Fruit fly (Drosophila melanogaster) whole organism, embryonic: ENCODE measurements around the gene CG10598.
A peak's percentile ranks its signal among the peaks of the same experiment; 100 is the strongest.

ENCODE experiments used
- BEAF-32 ChIP-seq: fragments of 200-800 bp; sonication (Bioruptor generic); optimal IDR thresholded peaks from 3 replicates; lab custom pipeline; 2017; ENCODE audit warnings: missing biosample characterization, missing genetic modification characterization, mild to moderate bottlenecking, moderate library complexity, missing genetic modification reagents
- Bgb ChIP-seq: fragments of 200-800 bp; sonication (Bioruptor generic); IDR thresholded peaks from 2 replicates; pipeline ENCODE4 v1.3.6; 2022; ENCODE audit warnings: missing biosample characterization, missing genetic modification characterization; ENCODE audit not compliant: partially characterized antibody
- Bteb2 ChIP-seq: fragments of 200-800 bp; sonication (Bioruptor generic); optimal IDR thresholded peaks from 2 replicates; lab custom pipeline; 2016; ENCODE audit warnings: missing biosample characterization, missing genetic modification characterization
- CG10366 ChIP-seq: fragments of 200-800 bp; sonication (Bioruptor generic); IDR thresholded peaks from 2 replicates; pipeline ENCODE4 v1.3.6; 2022; ENCODE audit warnings: missing biosample characterization, missing genetic modification characterization
- CG11504 ChIP-seq: fragments of 200-800 bp; sonication (Bioruptor generic); optimal IDR thresholded peaks from 3 replicates; lab custom pipeline; 2019; ENCODE audit warnings: missing biosample characterization, mild to moderate bottlenecking, missing genetic modification characterization, moderate library complexity
- CG13424 ChIP-seq: fragments of 200-800 bp; sonication (Bioruptor generic); optimal IDR thresholded peaks from 2 replicates; lab custom pipeline; 2019; ENCODE audit warnings: missing biosample characterization, mild to moderate bottlenecking, missing genetic modification characterization, moderate library complexity
- CG15514 ChIP-seq: fragments of 200-800 bp; sonication (Bioruptor generic); optimal IDR thresholded peaks from 3 replicates; lab custom pipeline; 2017; ENCODE audit warnings: missing biosample characterization, missing genetic modification characterization, mild to moderate bottlenecking, moderate library complexity, missing genetic modification reagents
- CG16779 ChIP-seq: fragments of 200-800 bp; sonication (Bioruptor generic); IDR thresholded peaks from 2 replicates; pipeline ENCODE4 v1.3.6; 2022; ENCODE audit warnings: missing biosample characterization, missing genetic modification characterization
- CG17361 ChIP-seq: fragments of 200-800 bp; sonication (Bioruptor generic); IDR thresholded peaks from 3 replicates; pipeline ENCODE4 v1.3.6; 2022; ENCODE audit warnings: missing biosample characterization, missing genetic modification characterization
- CG1832 ChIP-seq: fragments of 200-800 bp; sonication (Bioruptor generic); optimal IDR thresholded peaks from 2 replicates; lab custom pipeline; 2017; ENCODE audit warnings: missing biosample characterization, mild to moderate bottlenecking, missing genetic modification characterization, inconsistent platforms
- CG2202 ChIP-seq: fragments of 200-800 bp; sonication (Bioruptor generic); optimal IDR thresholded peaks from 2 replicates; lab custom pipeline; 2018; ENCODE audit warnings: missing biosample characterization, mild to moderate bottlenecking, missing genetic modification characterization
- CG3163 ChIP-seq: fragments of 200-800 bp; sonication (Bioruptor generic); optimal IDR thresholded peaks from 3 replicates; lab custom pipeline; 2016; ENCODE audit warnings: missing biosample characterization, missing genetic modification characterization
- CG3281 ChIP-seq: fragments of 200-800 bp; sonication (Bioruptor generic); optimal IDR thresholded peaks from 3 replicates; lab custom pipeline; 2017; ENCODE audit warnings: missing biosample characterization, mild to moderate bottlenecking, missing genetic modification characterization
- CG6683 ChIP-seq: fragments of 200-800 bp; sonication (Bioruptor generic); optimal IDR thresholded peaks from 2 replicates; lab custom pipeline; 2017; ENCODE audit warnings: missing biosample characterization, mild to moderate bottlenecking, missing genetic modification characterization, missing genetic modification reagents
- CG6689 ChIP-seq: fragments of 200-800 bp; sonication (Bioruptor generic); IDR thresholded peaks from 2 replicates; pipeline ENCODE4 v1.3.6; 2022; ENCODE audit warnings: missing biosample characterization, missing genetic modification characterization
- CG6765 ChIP-seq: fragments of 200-800 bp; sonication (Bioruptor generic); optimal IDR thresholded peaks from 3 replicates; lab custom pipeline; 2017; ENCODE audit warnings: missing biosample characterization, mild to moderate bottlenecking, missing genetic modification characterization
- CG7928 ChIP-seq: fragments of 200-800 bp; sonication (Bioruptor generic); optimal IDR thresholded peaks from 2 replicates; lab custom pipeline; 2017; ENCODE audit warnings: missing biosample characterization, mild to moderate bottlenecking, missing genetic modification characterization
- CG8281 ChIP-seq: fragments of 200-800 bp; sonication (Bioruptor generic); optimal IDR thresholded peaks from 2 replicates; lab custom pipeline; 2018; ENCODE audit warnings: missing biosample characterization, mild to moderate bottlenecking, missing genetic modification characterization, moderate library complexity
- CG8944 ChIP-seq: fragments of 200-800 bp; sonication (Bioruptor generic); optimal IDR thresholded peaks from 3 replicates; lab custom pipeline; 2016; ENCODE audit warnings: missing biosample characterization, missing genetic modification characterization
- CTCF ChIP-seq: fragments of 200-800 bp; sonication (Bioruptor generic); optimal IDR thresholded peaks from 2 replicates; lab custom pipeline; 2017; ENCODE audit warnings: missing biosample characterization, mild to moderate bottlenecking, missing genetic modification characterization, moderate library complexity
- Chrac-16 ChIP-seq: fragments of 200-800 bp; sonication (Bioruptor generic); optimal IDR thresholded peaks from 3 replicates; lab custom pipeline; 2016; ENCODE audit warnings: missing biosample characterization, missing genetic modification characterization
- Deaf1 ChIP-seq: fragments of 200-800 bp; optimal IDR thresholded peaks from 3 replicates; lab custom pipeline; 2019; ENCODE audit warnings: missing biosample characterization, mild to moderate bottlenecking, missing genetic modification characterization, moderate library complexity
- Dref ChIP-seq: fragments of 200-800 bp; sonication (Bioruptor generic); IDR thresholded peaks from 2 replicates; pipeline ENCODE4 v1.3.6; 2022; ENCODE audit warnings: missing biosample characterization, missing genetic modification characterization
- Fer2 ChIP-seq: fragments of 200-800 bp; sonication (Bioruptor generic); optimal IDR thresholded peaks from 2 replicates; lab custom pipeline; 2018; ENCODE audit warnings: missing biosample characterization, mild to moderate bottlenecking, missing genetic modification characterization, moderate library complexity
- HHEX ChIP-seq: fragments of 200-800 bp; sonication (Bioruptor generic); optimal IDR thresholded peaks from 3 replicates; lab custom pipeline; 2017; ENCODE audit warnings: missing biosample characterization, mild to moderate bottlenecking, missing genetic modification characterization, missing genetic modification reagents
- HLH4C ChIP-seq: fragments of 200-800 bp; sonication (Bioruptor generic); IDR thresholded peaks from 3 replicates; pipeline ENCODE4 v1.3.6; 2022; ENCODE audit warnings: missing biosample characterization, missing genetic modification characterization; ENCODE audit not compliant: partially characterized antibody
- HmgD ChIP-seq: fragments of 200-800 bp; sonication (Bioruptor generic); optimal IDR thresholded peaks from 3 replicates; lab custom pipeline; 2016; ENCODE audit warnings: missing biosample characterization, missing genetic modification characterization
- Oaz ChIP-seq: fragments of 200-800 bp; sonication (Bioruptor generic); IDR thresholded peaks from 2 replicates; pipeline ENCODE4 v1.3.6; 2022; ENCODE audit warnings: missing biosample characterization, missing genetic modification characterization
- Oli ChIP-seq: fragments of 200-800 bp; sonication (Bioruptor generic); optimal IDR thresholded peaks from 2 replicates; lab custom pipeline; 2018; ENCODE audit warnings: missing biosample characterization, mild to moderate bottlenecking, missing genetic modification characterization, moderate library complexity
- Scr ChIP-seq: fragments of 200-800 bp; sonication (Bioruptor generic); IDR thresholded peaks from 2 replicates; pipeline ENCODE4 v1.3.6; 2022; ENCODE audit warnings: missing biosample characterization, missing genetic modification characterization; ENCODE audit not compliant: partially characterized antibody
- Xrp1 ChIP-seq: fragments of 200-800 bp; sonication (Bioruptor generic); IDR thresholded peaks from 2 replicates; pipeline ENCODE4 v1.3.6; 2022; ENCODE audit warnings: missing biosample characterization, missing genetic modification characterization
- abd-A ChIP-seq: fragments of 200-800 bp; sonication (Bioruptor generic); optimal IDR thresholded peaks from 3 replicates; lab custom pipeline; 2019; ENCODE audit warnings: missing biosample characterization, mild to moderate bottlenecking, missing genetic modification characterization, moderate library complexity
- ash1 ChIP-seq: fragments of 200-800 bp; sonication (Bioruptor generic); optimal IDR thresholded peaks from 2 replicates; lab custom pipeline; 2018; ENCODE audit warnings: missing biosample characterization, mild to moderate bottlenecking, missing genetic modification characterization
- bowl ChIP-seq: fragments of 200-800 bp; sonication (Bioruptor generic); IDR thresholded peaks from 2 replicates; pipeline ENCODE4 v1.3.6; 2022; ENCODE audit warnings: missing biosample characterization, missing genetic modification characterization
- chm ChIP-seq: fragments of 200-800 bp; sonication (Bioruptor generic); IDR thresholded peaks from 2 replicates; pipeline ENCODE4 v1.3.6; 2022; ENCODE audit warnings: missing biosample characterization, missing genetic modification characterization
- danr ChIP-seq: fragments of 200-800 bp; sonication (Bioruptor generic); IDR thresholded peaks from 2 replicates; pipeline ENCODE4 v1.3.6; 2022; ENCODE audit warnings: missing biosample characterization, missing genetic modification characterization
- dmrt99B ChIP-seq: fragments of 200-800 bp; sonication (Bioruptor generic); optimal IDR thresholded peaks from 2 replicates; lab custom pipeline; 2018; ENCODE audit warnings: missing biosample characterization, mild to moderate bottlenecking, missing genetic modification characterization, moderate library complexity
- gfzf ChIP-seq: fragments of 200-800 bp; sonication (Bioruptor generic); optimal IDR thresholded peaks from 2 replicates; lab custom pipeline; 2016; ENCODE audit warnings: missing biosample characterization, mild to moderate bottlenecking, missing genetic modification characterization, moderate library complexity
- jumu ChIP-seq: fragments of 200-800 bp; sonication (Bioruptor generic); optimal IDR thresholded peaks from 3 replicates; lab custom pipeline; 2016; ENCODE audit warnings: missing biosample characterization, missing genetic modification characterization
- kni ChIP-seq: fragments of 200-800 bp; sonication (Bioruptor generic); optimal IDR thresholded peaks from 3 replicates; lab custom pipeline; 2017; ENCODE audit warnings: mild to moderate bottlenecking, missing biosample characterization, missing genetic modification reagents, missing genetic modification characterization
- lab ChIP-seq: fragments of 200-800 bp; sonication (Bioruptor generic); optimal IDR thresholded peaks from 3 replicates; lab custom pipeline; 2017; ENCODE audit warnings: missing biosample characterization, missing genetic modification characterization, mild to moderate bottlenecking, moderate library complexity, missing genetic modification reagents
- lmd ChIP-seq: fragments of 200-800 bp; sonication (Bioruptor generic); IDR thresholded peaks from 2 replicates; pipeline ENCODE4 v1.3.6; 2022; ENCODE audit warnings: missing biosample characterization, missing genetic modification characterization
- lov ChIP-seq, 2 experiments: fragments of 200-800 bp in 1 of 2; fragments of >200 bp in 1 of 2; sonication (Bioruptor generic) in 1 of 2; IDR thresholded peaks in 1 of 2; optimal IDR thresholded peaks in 1 of 2; 2 replicates in 1 of 2; 3 replicates in 1 of 2; pipeline versions ENCODE4 v1.3.6 to Lab custom; 2017 to 2022; ENCODE audit warnings: missing biosample characterization in 1 of 2, missing genetic modification characterization in 1 of 2
- nerfin-2 ChIP-seq: fragments of 200-800 bp; sonication (Bioruptor generic); IDR thresholded peaks from 2 replicates; pipeline ENCODE4 v1.3.6; 2022; ENCODE audit warnings: missing biosample characterization, missing genetic modification characterization; ENCODE audit not compliant: partially characterized antibody
- nmo ChIP-seq: fragments of 200-800 bp; sonication (Bioruptor generic); optimal IDR thresholded peaks from 2 replicates; lab custom pipeline; 2018; ENCODE audit warnings: missing biosample characterization, mild to moderate bottlenecking, missing genetic modification characterization, moderate library complexity
- odd ChIP-seq: fragments of 200-800 bp; sonication (Bioruptor generic); optimal IDR thresholded peaks from 2 replicates; lab custom pipeline; 2017; ENCODE audit warnings: missing biosample characterization, mild to moderate bottlenecking, missing genetic modification characterization
- pros ChIP-seq: fragments of 200-800 bp; sonication (Bioruptor generic); optimal IDR thresholded peaks from 3 replicates; lab custom pipeline; 2019; ENCODE audit warnings: missing biosample characterization, mild to moderate bottlenecking, missing genetic modification characterization, moderate library complexity
- pum ChIP-seq: fragments of 200-800 bp; sonication (Bioruptor generic); optimal IDR thresholded peaks from 2 replicates; lab custom pipeline; 2016; ENCODE audit warnings: missing biosample characterization, missing genetic modification characterization
- twi ChIP-seq: fragments of 200-800 bp; optimal IDR thresholded peaks from 2 replicates; lab custom pipeline; 2019; ENCODE audit warnings: missing biosample characterization, mild to moderate bottlenecking, missing genetic modification characterization, moderate library complexity
- zfh2 ChIP-seq: fragments of 200-800 bp; sonication (Bioruptor generic); optimal IDR thresholded peaks from 2 replicates; lab custom pipeline; 2016; ENCODE audit warnings: missing biosample characterization, missing genetic modification characterization

Gene CG10598

dm6 chrX:17176542-17176941 is 50.1 kb downstream of the CG10598 start (continued):
- TF ChIP-seq twi (tag; lab: Kevin White, UChicago) (no peak), Oaz (GFP tag; lab: Robert Waterston, UW) (peak; percentile 41; the same call in 1 of the 2 replicates), pros (GFP tag; lab: Kevin White, UChicago) (no peak), CG6683 (no peak), CG11504 (tag; lab: Kevin White, UChicago) (peak; percentile 65), abd-A (tag; lab: Kevin White, UChicago) (no peak), pum (GFP tag; lab: Kevin White, UChicago) (peak; percentile 46), nmo (GFP tag; lab: Kevin White, UChicago) (peak; percentile 46), CG1832 (GFP tag; lab: Kevin White, UChicago) (no peak), HLH4C (GFP tag; lab: Robert Waterston, UW) (no peak), CG6689 (peak; percentile 62), CG7928 (no peak), jumu (peak; percentile 4), ash1 (GFP tag; lab: Kevin White, UChicago) (no peak), odd (GFP tag; lab: Kevin White, UChicago) (peak; percentile 29), nerfin-2 (GFP tag; lab: Robert Waterston, UW) (no peak), lab (GFP tag; lab: Kevin White, UChicago) (peak; percentile 73), Chrac-16 (GFP tag; lab: Kevin White, UChicago) (peak; percentile 18), danr (GFP tag; lab: Robert Waterston, UW) (0 out of 2 replicates have a peak, but pooled peaks have one; percentile 6), CG13424 (tag; lab: Kevin White, UChicago) (peak; percentile 57), gfzf (GFP tag; lab: Kevin White, UChicago) (no peak), CG16779 (no peak), lov (optimal IDR thresholded peaks at IDR 0.05; lab: Kevin White, UChicago) (no peak), lov (GFP tag; IDR thresholded peaks at IDR 0.05; lab: Robert Waterston, UW) (peak; percentile 42; the same call in 1 of the 3 replicates), chm (GFP tag; lab: Robert Waterston, UW) (no peak), Fer2 (tag; lab: Kevin White, UChicago) (no peak), Oli (tag; lab: Kevin White, UChicago) (peak; percentile 45), CTCF (GFP tag; lab: Kevin White, UChicago) (no peak), CG6765 (GFP tag; lab: Kevin White, UChicago) (no peak), CG10366 (GFP tag; lab: Robert Waterston, UW) (peak; percentile 64), CG8281 (no peak), CG3163 (GFP tag; lab: Kevin White, UChicago) (no peak), lmd (GFP tag; lab: Robert Waterston, UW) (peak; percentile 74), CG2202 (tag; lab: Kevin White, UChicago) (no peak), Bteb2 (GFP tag; lab: Kevin White, UChicago) (peak; percentile 4), CG3281 (peak; percentile 27), Scr (no peak), dmrt99B (tag; lab: Kevin White, UChicago) (peak; percentile 68), zfh2 (GFP tag; lab: Kevin White, UChicago) (no peak), kni (GFP tag; lab: Kevin White, UChicago) (no peak), Dref (GFP tag; lab: Robert Waterston, UW) (no peak), CG17361 (GFP tag; lab: Robert Waterston, UW) (0 out of 3 replicates have a peak, but pooled peaks have one; percentile 32), Deaf1 (tag; lab: Kevin White, UChicago) (peak; percentile 12), bowl (GFP tag; lab: Robert Waterston, UW) (0 out of 2 replicates have a peak, but pooled peaks have one; percentile 23), BEAF-32 (GFP tag; lab: Kevin White, UChicago) (no peak), HmgD (GFP tag; lab: Kevin White, UChicago) (no peak), Xrp1 (GFP tag; lab: Robert Waterston, UW) (peak; percentile 67; the same call in 1 of the 2 replicates), HHEX (GFP tag; lab: Kevin White, UChicago) (peak; percentile 36), CG15514 (peak; percentile 43), CG8944 (GFP tag; lab: Kevin White, UChicago) (peak; percentile 2), Bgb (no peak)
